Fruit fly (Drosophila melanogaster) whole organism, embryonic: Measurements from ENCODE around the gene puf.

Source experiments
- Adf1 ChIP-seq: fragments of 200-800 bp; sonication (Bioruptor generic); IDR thresholded peaks from 2 replicates; pipeline ENCODE4 v1.3.6; 2022; ENCODE audit warnings: missing biosample characterization, missing genetic modification characterization
- Antp ChIP-seq: fragments of 200-800 bp; sonication (Bioruptor generic); optimal IDR thresholded peaks from 3 replicates; lab custom pipeline; 2016; ENCODE audit warnings: missing biosample characterization, missing genetic modification characterization
- Atf-2 ChIP-seq: fragments of 200-800 bp; sonication (Bioruptor generic); optimal IDR thresholded peaks from 2 replicates; lab custom pipeline; 2016; ENCODE audit warnings: missing biosample characterization, missing genetic modification characterization
- Bdp1 ChIP-seq: fragments of 200-800 bp; sonication (Bioruptor generic); optimal IDR thresholded peaks from 3 replicates; lab custom pipeline; 2016; ENCODE audit warnings: missing biosample characterization, missing genetic modification characterization
- CG10209 ChIP-seq: fragments of 200-800 bp; sonication (Bioruptor generic); optimal IDR thresholded peaks from 3 replicates; lab custom pipeline; 2017; ENCODE audit warnings: missing biosample characterization, mild to moderate bottlenecking, missing genetic modification characterization, missing genetic modification reagents
- CG10274 ChIP-seq: fragments of 200-800 bp; sonication (Bioruptor generic); optimal IDR thresholded peaks from 3 replicates; lab custom pipeline; 2017; ENCODE audit warnings: missing biosample characterization, mild to moderate bottlenecking, missing genetic modification characterization
- CG10366 ChIP-seq: fragments of 200-800 bp; sonication (Bioruptor generic); IDR thresholded peaks from 2 replicates; pipeline ENCODE4 v1.3.6; 2022; ENCODE audit warnings: missing biosample characterization, missing genetic modification characterization
- CG11085 ChIP-seq: fragments of 200-800 bp; sonication (Bioruptor generic); IDR thresholded peaks from 2 replicates; pipeline ENCODE4 v1.3.6; 2022; ENCODE audit warnings: missing biosample characterization, missing genetic modification characterization
- CG11093 ChIP-seq: fragments of 200-800 bp; sonication (Bioruptor generic); IDR thresholded peaks from 3 replicates; pipeline ENCODE4 v1.3.6; 2022; ENCODE audit warnings: missing biosample characterization, missing genetic modification characterization
- CG11560 ChIP-seq: fragments of 200-800 bp; sonication (Bioruptor generic); IDR thresholded peaks from 3 replicates; pipeline ENCODE4 v1.3.6; 2022; ENCODE audit warnings: missing biosample characterization, missing genetic modification characterization
- CG12391 ChIP-seq: fragments of 200-800 bp; sonication (Bioruptor generic); optimal IDR thresholded peaks from 3 replicates; lab custom pipeline; 2018; ENCODE audit warnings: missing biosample characterization, mild to moderate bottlenecking, missing genetic modification characterization, moderate library complexity
- CG14965 ChIP-seq: fragments of 200-800 bp; sonication (Bioruptor generic); optimal IDR thresholded peaks from 2 replicates; lab custom pipeline; 2016; ENCODE audit warnings: missing biosample characterization, missing genetic modification characterization, borderline replicate concordance
- CG17186 ChIP-seq: fragments of 200-800 bp; sonication (Bioruptor generic); optimal IDR thresholded peaks from 3 replicates; lab custom pipeline; 2017; ENCODE audit warnings: missing biosample characterization, missing genetic modification reagents, missing genetic modification characterization
- CG17568 ChIP-seq: fragments of 200-800 bp; sonication (Bioruptor generic); optimal IDR thresholded peaks from 2 replicates; lab custom pipeline; 2018; ENCODE audit warnings: missing biosample characterization, mild to moderate bottlenecking, missing genetic modification characterization, moderate library complexity
- CG17612 ChIP-seq: fragments of 200-800 bp; sonication (Bioruptor generic); IDR thresholded peaks from 2 replicates; pipeline ENCODE4 v1.3.6; 2022; ENCODE audit warnings: missing biosample characterization, missing genetic modification characterization
- CG2129 ChIP-seq: fragments of 200-800 bp; sonication (Bioruptor generic); IDR thresholded peaks from 2 replicates; pipeline ENCODE4 v1.3.6; 2022; ENCODE audit warnings: missing biosample characterization, missing genetic modification characterization; ENCODE audit not compliant: partially characterized antibody
- CG30431 ChIP-seq: fragments of 200-800 bp; sonication (Bioruptor generic); optimal IDR thresholded peaks from 2 replicates; lab custom pipeline; 2017; ENCODE audit warnings: missing biosample characterization, missing genetic modification characterization
- CG33213 ChIP-seq: fragments of 200-800 bp; sonication (Bioruptor generic); optimal IDR thresholded peaks from 3 replicates; lab custom pipeline; 2016; ENCODE audit warnings: missing biosample characterization, missing genetic modification characterization
- CG8944 ChIP-seq: fragments of 200-800 bp; sonication (Bioruptor generic); optimal IDR thresholded peaks from 3 replicates; lab custom pipeline; 2016; ENCODE audit warnings: missing biosample characterization, missing genetic modification characterization
- Dfd ChIP-seq, 2 experiments: fragments of >200 bp; optimal IDR thresholded peaks; 2 replicates each; lab custom pipeline; 2017; ENCODE audit warnings: missing biosample characterization in 2 of 2, missing genetic modification characterization in 2 of 2
- Dip3 ChIP-seq: fragments of 200-800 bp; sonication (Bioruptor generic); optimal IDR thresholded peaks from 3 replicates; lab custom pipeline; 2016; ENCODE audit warnings: missing biosample characterization, missing genetic modification characterization
- Dp ChIP-seq: fragments of 200-800 bp; sonication (Bioruptor generic); optimal IDR thresholded peaks from 2 replicates; lab custom pipeline; 2018; ENCODE audit warnings: missing biosample characterization, mild to moderate bottlenecking, missing genetic modification characterization, moderate library complexity
- E2f2 ChIP-seq: fragments of 200-800 bp; sonication (Bioruptor generic); IDR thresholded peaks from 2 replicates; pipeline ENCODE4 v1.3.6; 2022; ENCODE audit warnings: missing biosample characterization, missing genetic modification characterization
- Pdp1 ChIP-seq, 2 experiments: fragments of 200-800 bp; sonication (Bioruptor generic); optimal IDR thresholded peaks; 3 replicates each; lab custom pipeline; 2016; ENCODE audit warnings: missing biosample characterization in 2 of 2, missing genetic modification characterization in 2 of 2, mild to moderate bottlenecking in 1 of 2, moderate library complexity in 1 of 2
- Side ChIP-seq: fragments of 200-800 bp; sonication (Bioruptor generic); optimal IDR thresholded peaks from 2 replicates; lab custom pipeline; 2016; ENCODE audit warnings: missing biosample characterization, missing genetic modification characterization
- ac ChIP-seq: fragments of 200-800 bp; sonication (Bioruptor generic); optimal IDR thresholded peaks from 3 replicates; lab custom pipeline; 2017; ENCODE audit warnings: missing biosample characterization, mild to moderate bottlenecking, missing genetic modification characterization
- bigmax ChIP-seq: fragments of 200-800 bp; sonication (Bioruptor generic); optimal IDR thresholded peaks from 2 replicates; lab custom pipeline; 2018; ENCODE audit warnings: missing biosample characterization, mild to moderate bottlenecking, missing genetic modification characterization
- bsh ChIP-seq, 2 experiments: fragments of 200-800 bp; sonication (Bioruptor generic); optimal IDR thresholded peaks; 2 replicates each; lab custom pipeline; 2017 to 2018; ENCODE audit warnings: mild to moderate bottlenecking in 2 of 2, missing biosample characterization in 2 of 2, missing genetic modification characterization in 2 of 2, moderate library complexity in 1 of 2
- crol ChIP-seq: fragments of 200-800 bp; sonication (Bioruptor generic); IDR thresholded peaks from 2 replicates; pipeline ENCODE4 v1.3.6; 2022; ENCODE audit warnings: missing biosample characterization, missing genetic modification characterization
- crp ChIP-seq, 2 experiments: fragments of 200-800 bp; sonication (Bioruptor generic); optimal IDR thresholded peaks; 2 replicates in 1 of 2; 3 replicates in 1 of 2; lab custom pipeline; 2017; ENCODE audit warnings: missing biosample characterization in 2 of 2, missing genetic modification characterization in 2 of 2, mild to moderate bottlenecking in 1 of 2, moderate library complexity in 1 of 2
- dati ChIP-seq: fragments of 200-800 bp; sonication (Bioruptor generic); IDR thresholded peaks from 2 replicates; pipeline ENCODE4 v1.3.6; 2022; ENCODE audit warnings: missing biosample characterization, missing genetic modification characterization
- dm ChIP-seq: fragments of 200-800 bp; sonication (Bioruptor generic); optimal IDR thresholded peaks from 3 replicates; lab custom pipeline; 2016; ENCODE audit warnings: missing biosample characterization, missing genetic modification characterization
- emc ChIP-seq: fragments of 200-800 bp; sonication (Bioruptor generic); optimal IDR thresholded peaks from 2 replicates; lab custom pipeline; 2016; ENCODE audit warnings: missing biosample characterization, missing genetic modification characterization
- en ChIP-seq: fragments of 200-800 bp; sonication (Bioruptor generic); optimal IDR thresholded peaks from 2 replicates; lab custom pipeline; 2016; ENCODE audit warnings: missing biosample characterization, missing genetic modification characterization
- gsb ChIP-seq: fragments of 200-800 bp; sonication (Bioruptor generic); IDR thresholded peaks from 2 replicates; pipeline ENCODE4 v1.3.6; 2022; ENCODE audit warnings: missing biosample characterization, missing genetic modification characterization
- lov ChIP-seq, 2 experiments: fragments of 200-800 bp in 1 of 2; fragments of >200 bp in 1 of 2; sonication (Bioruptor generic) in 1 of 2; IDR thresholded peaks in 1 of 2; optimal IDR thresholded peaks in 1 of 2; 2 replicates in 1 of 2; 3 replicates in 1 of 2; pipeline versions ENCODE4 v1.3.6 to Lab custom; 2017 to 2022; ENCODE audit warnings: missing biosample characterization in 1 of 2, missing genetic modification characterization in 1 of 2
- mam ChIP-seq: fragments of 200-800 bp; sonication (Bioruptor generic); optimal IDR thresholded peaks from 3 replicates; lab custom pipeline; 2016; ENCODE audit warnings: missing biosample characterization, missing genetic modification characterization
- prd ChIP-seq, 3 experiments: fragments of >200 bp in 2 of 3; fragments of 200-800 bp in 1 of 3; sonication (Bioruptor generic) in 1 of 3; optimal IDR thresholded peaks in 2 of 3; IDR thresholded peaks in 1 of 3; 2 replicates in 2 of 3; 3 replicates in 1 of 3; pipeline versions ENCODE4 v1.3.6 to Lab custom; 2017 to 2022; ENCODE audit warnings: missing biosample characterization in 1 of 3, missing genetic modification characterization in 1 of 3
- pum ChIP-seq: fragments of 200-800 bp; sonication (Bioruptor generic); optimal IDR thresholded peaks from 2 replicates; lab custom pipeline; 2016; ENCODE audit warnings: missing biosample characterization, missing genetic modification characterization
- repo ChIP-seq: fragments of 200-800 bp; sonication (Bioruptor generic); optimal IDR thresholded peaks from 2 replicates; lab custom pipeline; 2016; ENCODE audit warnings: missing biosample characterization, missing genetic modification characterization
- sd ChIP-seq: fragments of 200-800 bp; sonication (Bioruptor generic); optimal IDR thresholded peaks from 3 replicates; lab custom pipeline; 2018; ENCODE audit warnings: missing biosample characterization, mild to moderate bottlenecking, missing genetic modification characterization, moderate library complexity
- so ChIP-seq: fragments of 200-800 bp; sonication (Bioruptor generic); IDR thresholded peaks from 3 replicates; pipeline ENCODE4 v1.3.6; 2022; ENCODE audit warnings: missing biosample characterization, missing genetic modification characterization
- tx ChIP-seq: fragments of 200-800 bp; sonication (Bioruptor generic); optimal IDR thresholded peaks from 2 replicates; lab custom pipeline; 2016; ENCODE audit warnings: missing biosample characterization, missing genetic modification characterization
- usp ChIP-seq: fragments of >200 bp; optimal IDR thresholded peaks from 2 replicates; lab custom pipeline; 2017; ENCODE audit warnings: missing biosample characterization, missing genetic modification characterization
- wek ChIP-seq: fragments of 200-800 bp; sonication (Bioruptor generic); optimal IDR thresholded peaks from 3 replicates; lab custom pipeline; 2018; ENCODE audit warnings: missing biosample characterization, mild to moderate bottlenecking, missing genetic modification characterization, moderate library complexity
- yki ChIP-seq: fragments of >200 bp; optimal IDR thresholded peaks from 3 replicates; lab custom pipeline; 2018
- zen ChIP-seq: fragments of 200-800 bp; sonication (Bioruptor generic); optimal IDR thresholded peaks from 3 replicates; lab custom pipeline; 2018; ENCODE audit warnings: missing biosample characterization, mild to moderate bottlenecking, missing genetic modification characterization, moderate library complexity
- zen2 ChIP-seq: fragments of 200-800 bp; sonication (Bioruptor generic); IDR thresholded peaks from 3 replicates; pipeline ENCODE4 v1.3.6; 2022; ENCODE audit warnings: missing biosample characterization, missing genetic modification characterization; ENCODE audit not compliant: partially characterized antibody
- zf30C ChIP-seq: fragments of 200-800 bp; sonication (Bioruptor generic); optimal IDR thresholded peaks from 3 replicates; lab custom pipeline; 2018; ENCODE audit warnings: missing biosample characterization, mild to moderate bottlenecking, missing genetic modification characterization

puf gene

dm6 chr3R:24654770-24655322, 5.0 kb upstream of the puf start, which contains the start of the genes CG31125 and CG6695 (continued):
- TF ChIP-seq Antp (GFP tag; lab: Kevin White, UChicago) = peak; percentile 67
- TF ChIP-seq E2f2 (GFP tag; lab: Robert Waterston, UW) = peak; percentile 92
- TF ChIP-seq CG17612 (GFP tag; lab: Robert Waterston, UW) = no peak
- no peak for TF ChIP-seq zf30C (GFP tag; lab: Kevin White, UChicago)
- TF ChIP-seq CG17186 (GFP tag; lab: Kevin White, UChicago) = peak; percentile 47
- TF ChIP-seq Pdp1 (GFP tag; optimal IDR thresholded peaks at IDR 0.05; lab: Kevin White, UChicago) = peak; percentile 63 to 96
- TF ChIP-seq mam = peak; percentile 78
- TF ChIP-seq usp (GFP tag; lab: Kevin White, UChicago) = no peak
- TF ChIP-seq CG11085 (GFP tag; lab: Robert Waterston, UW) = no peak
- TF ChIP-seq dati (GFP tag; lab: Robert Waterston, UW) = no peak
- peak; percentile 62 for TF ChIP-seq Atf-2
- TF ChIP-seq lov (optimal IDR thresholded peaks at IDR 0.05; lab: Kevin White, UChicago) = no peak
- TF ChIP-seq lov (GFP tag; IDR thresholded peaks at IDR 0.05; lab: Robert Waterston, UW) = no peak
- no peak for TF ChIP-seq ac
- no peak for TF ChIP-seq CG10274 (GFP tag; lab: Kevin White, UChicago)
- TF ChIP-seq en (GFP tag; lab: Kevin White, UChicago) = no peak
- peak; percentile 52 for TF ChIP-seq pum
- peak; percentile 46; the same call in 1 of the 3 replicates for TF ChIP-seq zen2
- TF ChIP-seq CG2129 (GFP tag; lab: Robert Waterston, UW) = peak; percentile 55; the same call in 1 of the 2 replicates
- TF ChIP-seq crp (GFP tag; optimal IDR thresholded peaks at IDR 0.05; lab: Kevin White, UChicago) = peak in 1 of 2 experiments; percentile 38
- no peak for TF ChIP-seq yki (lab: Kevin White, UChicago)
- TF ChIP-seq CG11093 (GFP tag; lab: Robert Waterston, UW) = no peak
- peak; percentile 61 for TF ChIP-seq CG33213 (GFP tag; lab: Kevin White, UChicago)
- peak; percentile 60 for TF ChIP-seq Dip3 (GFP tag; lab: Kevin White, UChicago)
- TF ChIP-seq sd = no peak
- no peak for TF ChIP-seq CG30431
- TF ChIP-seq CG10366 (GFP tag; lab: Robert Waterston, UW) = peak; percentile 28; the same call in 1 of the 2 replicates
- peak; percentile 68 for TF ChIP-seq dm
- TF ChIP-seq CG17568 = no peak
- TF ChIP-seq Dfd (GFP tag; optimal IDR thresholded peaks at IDR 0.05; lab: Kevin White, UChicago) = no peak
- peak; percentile 63 for TF ChIP-seq tx (GFP tag; lab: Kevin White, UChicago)
- TF ChIP-seq bigmax (GFP tag; lab: Kevin White, UChicago) = no peak
- TF ChIP-seq Side (GFP tag; lab: Kevin White, UChicago) = peak; percentile 61
- peak; percentile 64 for TF ChIP-seq CG12391 (tag; lab: Kevin White, UChicago)
- no peak for TF ChIP-seq so
- TF ChIP-seq CG11560 (tag; lab: Robert Waterston, UW) = no peak
- peak; percentile 27; the same call in 1 of the 2 replicates for TF ChIP-seq Adf1 (GFP tag; lab: Robert Waterston, UW)
- TF ChIP-seq crol (GFP tag; lab: Robert Waterston, UW) = no peak
- TF ChIP-seq Bdp1 (GFP tag; lab: Kevin White, UChicago) = peak; percentile 25
- peak; percentile 56 for TF ChIP-seq zen (tag; lab: Kevin White, UChicago)
- TF ChIP-seq gsb (GFP tag; lab: Robert Waterston, UW) = no peak
- no peak for TF ChIP-seq CG14965 (GFP tag; lab: Kevin White, UChicago)
- peak; percentile 49 for TF ChIP-seq CG8944
- peak in 1 of 2 experiments; percentile 23 for TF ChIP-seq bsh (GFP tag; optimal IDR thresholded peaks at IDR 0.05; lab: Kevin White, UChicago)
- TF ChIP-seq prd (optimal IDR thresholded peaks at IDR 0.05; lab: Kevin White, UChicago) = no peak
- peak; percentile 53; the same call in 1 of the 3 replicates for TF ChIP-seq prd (GFP tag; IDR thresholded peaks at IDR 0.05; lab: Robert Waterston, UW)
- peak; percentile 83 for TF ChIP-seq Dp (GFP tag; lab: Kevin White, UChicago)
- peak; percentile 23 for TF ChIP-seq repo (GFP tag; lab: Kevin White, UChicago)
- peak; percentile 97 for TF ChIP-seq wek (GFP tag; lab: Kevin White, UChicago)
- no peak for TF ChIP-seq CG10209 (GFP tag; lab: Kevin White, UChicago)
- TF ChIP-seq emc (GFP tag; lab: Kevin White, UChicago) = no peak
